Worm (Caenorhabditis elegans) whole organism, L1 larva: ENCODE results near the gene ztf-22.

Experiments used
- C16A3.4 ChIP-seq: fragments of 150-350 bp; optimal IDR thresholded peaks from 2 replicates; lab custom pipeline; 2014; ENCODE audit warnings: missing biosample characterization, missing genetic modification characterization
- Y116A8C.19 ChIP-seq: sonication (generic microtip); optimal IDR thresholded peaks from 2 replicates; lab custom pipeline; 2016; ENCODE audit warnings: missing compliant biosample characterization, missing genetic modification characterization, borderline replicate concordance
- ama-1 ChIP-seq: fragments of 150-350 bp; optimal IDR thresholded peaks from 2 replicates; lab custom pipeline; 2014
- ceh-8 ChIP-seq: fragments of 200-800 bp; sonication (Bioruptor generic); optimal IDR thresholded peaks from 2 replicates; lab custom pipeline; 2018; ENCODE audit warnings: mild to moderate bottlenecking, missing genetic modification characterization, moderate library complexity, missing compliant biosample characterization
- ceh-82 ChIP-seq, 3 experiments: fragments of 150-350 bp in 1 of 3; sonication (generic microtip) in 2 of 3; optimal IDR thresholded peaks; 2 replicates each; lab custom pipeline; 2014 to 2017; ENCODE audit warnings: missing biosample characterization in 3 of 3, missing genetic modification characterization in 3 of 3
- ceh-90 ChIP-seq: sonication (generic microtip); optimal IDR thresholded peaks from 2 replicates; lab custom pipeline; 2016; ENCODE audit warnings: missing genetic modification characterization, missing compliant biosample characterization
- dsc-1 ChIP-seq: sonication (generic microtip); optimal IDR thresholded peaks from 2 replicates; lab custom pipeline; 2016; ENCODE audit warnings: mild to moderate bottlenecking, missing genetic modification characterization, missing compliant biosample characterization
- efl-1 ChIP-seq, 4 experiments: fragments of 150-350 bp; optimal IDR thresholded peaks in 3 of 4; peaks in 1 of 4; 1 replicate in 1 of 4; 2 replicates in 3 of 4; lab custom pipeline; 2014; ENCODE audit warnings: missing biosample characterization in 2 of 4, missing genetic modification characterization in 2 of 4, missing genetic modification reagents in 2 of 4
- elt-3 ChIP-seq, 6 experiments: fragments of 150-350 bp in 1 of 6; sonication (generic microtip); optimal IDR thresholded peaks; 2 replicates each; lab custom pipeline; 2017 to 2018; ENCODE audit warnings: missing biosample characterization in 6 of 6, missing genetic modification characterization in 6 of 6, inconsistent platforms in 1 of 6
- fkh-4 ChIP-seq: sonication (generic microtip); optimal IDR thresholded peaks from 2 replicates; lab custom pipeline; 2016; ENCODE audit warnings: missing compliant biosample characterization, missing genetic modification characterization, borderline replicate concordance
- fkh-8 ChIP-seq: sonication (generic microtip); optimal IDR thresholded peaks from 2 replicates; lab custom pipeline; 2016; ENCODE audit warnings: mild to moderate bottlenecking, missing genetic modification characterization, missing compliant biosample characterization
- hpl-2 ChIP-seq: fragments of 150-350 bp; optimal IDR thresholded peaks from 2 replicates; lab custom pipeline; 2014; ENCODE audit warnings: missing biosample characterization, missing genetic modification reagents, missing genetic modification characterization
- isw-1 ChIP-seq: fragments of 200-800 bp; sonication (Bioruptor generic); IDR thresholded peaks from 2 replicates; pipeline ENCODE4 v1.3.6; 2022; ENCODE audit warnings: missing genetic modification characterization, missing compliant biosample characterization
- jun-1 ChIP-seq: fragments of 150-350 bp; optimal IDR thresholded peaks from 2 replicates; lab custom pipeline; 2014; ENCODE audit warnings: missing biosample characterization, missing genetic modification reagents, missing genetic modification characterization
- lin-13 ChIP-seq: fragments of 150-350 bp; optimal IDR thresholded peaks from 2 replicates; lab custom pipeline; 2014; ENCODE audit warnings: missing biosample characterization, missing genetic modification reagents, missing genetic modification characterization
- lin-35 ChIP-seq, 2 experiments: fragments of 150-350 bp; optimal IDR thresholded peaks; 2 replicates each; lab custom pipeline; 2014; ENCODE audit warnings: missing biosample characterization in 2 of 2, missing genetic modification characterization in 2 of 2, missing genetic modification reagents in 2 of 2
- mab-9 ChIP-seq: fragments of 200-800 bp; sonication (Bioruptor generic); IDR thresholded peaks from 2 replicates; pipeline ENCODE4 v1.3.6; 2022; ENCODE audit warnings: missing genetic modification reagents, missing genetic modification characterization, missing compliant biosample characterization
- mep-1 ChIP-seq: fragments of 150-350 bp; optimal IDR thresholded peaks from 2 replicates; lab custom pipeline; 2014; ENCODE audit warnings: missing biosample characterization, missing genetic modification characterization
- nhr-11 ChIP-seq: fragments of 150-350 bp; optimal IDR thresholded peaks from 2 replicates; lab custom pipeline; 2014; ENCODE audit warnings: missing biosample characterization, missing genetic modification characterization
- nhr-12 ChIP-seq: sonication (generic microtip); optimal IDR thresholded peaks from 2 replicates; lab custom pipeline; 2017; ENCODE audit warnings: missing biosample characterization, missing genetic modification characterization
- nhr-237 ChIP-seq: fragments of 150-350 bp; optimal IDR thresholded peaks from 2 replicates; lab custom pipeline; 2014; ENCODE audit warnings: missing biosample characterization, missing genetic modification characterization
- nhr-77 ChIP-seq: fragments of 150-350 bp; optimal IDR thresholded peaks from 2 replicates; lab custom pipeline; 2014; ENCODE audit warnings: missing biosample characterization, missing genetic modification characterization
- nhr-85 ChIP-seq: sonication (generic microtip); peaks from one replicate; lab custom pipeline; 2016; ENCODE audit warnings: missing genetic modification characterization, inconsistent platforms, missing compliant biosample characterization
- nhr-90 ChIP-seq: sonication (generic microtip); optimal IDR thresholded peaks from 2 replicates; lab custom pipeline; 2016; ENCODE audit warnings: mild to moderate bottlenecking, missing genetic modification characterization, missing compliant biosample characterization; ENCODE audit not compliant: poor library complexity
- pag-3 ChIP-seq: sonication (generic microtip); optimal IDR thresholded peaks from 2 replicates; lab custom pipeline; 2017; ENCODE audit warnings: missing genetic modification characterization, mild to moderate bottlenecking, missing compliant biosample characterization, antibody characterized with exemption, borderline replicate concordance; ENCODE audit not compliant: insufficient read depth
- rnt-1 ChIP-seq: sonication (generic microtip); optimal IDR thresholded peaks from 2 replicates; lab custom pipeline; 2016; ENCODE audit warnings: mild to moderate bottlenecking, missing genetic modification characterization, moderate library complexity, missing compliant biosample characterization
- skn-1 ChIP-seq: fragments of 150-350 bp; optimal IDR thresholded peaks from 2 replicates; lab custom pipeline; 2014; ENCODE audit warnings: missing biosample characterization, missing genetic modification characterization
- snpc-4 ChIP-seq: fragments of 150-350 bp; optimal IDR thresholded peaks from 2 replicates; lab custom pipeline; 2014; ENCODE audit warnings: missing biosample characterization, missing genetic modification characterization
- sox-4 ChIP-seq: sonication (generic microtip); optimal IDR thresholded peaks from 2 replicates; lab custom pipeline; 2016; ENCODE audit warnings: missing genetic modification characterization, missing compliant biosample characterization
- tbx-2 ChIP-seq: sonication (generic microtip); optimal IDR thresholded peaks from 2 replicates; lab custom pipeline; 2016; ENCODE audit warnings: missing genetic modification characterization, missing compliant biosample characterization
- tlp-1 ChIP-seq: fragments of 150-350 bp; optimal IDR thresholded peaks from 2 replicates; lab custom pipeline; 2014; ENCODE audit warnings: missing biosample characterization, missing genetic modification characterization
- unc-30 ChIP-seq: sonication (generic microtip); optimal IDR thresholded peaks from 2 replicates; lab custom pipeline; 2017; ENCODE audit warnings: missing biosample characterization, missing genetic modification characterization
- unc-98 ChIP-seq: fragments of 200-800 bp; sonication (Bioruptor generic); IDR thresholded peaks from 2 replicates; pipeline ENCODE4 v1.3.6; 2022; ENCODE audit warnings: missing genetic modification characterization, missing compliant biosample characterization
- vab-15 ChIP-seq: sonication (generic microtip); optimal IDR thresholded peaks from 2 replicates; lab custom pipeline; 2017; ENCODE audit warnings: missing genotype, mild to moderate bottlenecking, missing genetic modification characterization, missing compliant biosample characterization
- zag-1 ChIP-seq: fragments of 150-350 bp; optimal IDR thresholded peaks from 2 replicates; lab custom pipeline; 2014; ENCODE audit warnings: missing biosample characterization, missing genetic modification characterization
- zip-4 ChIP-seq: fragments of 200-800 bp; sonication (Bioruptor generic); optimal IDR thresholded peaks from 2 replicates; lab custom pipeline; 2018; ENCODE audit warnings: mild to moderate bottlenecking, missing genetic modification characterization, moderate library complexity, missing compliant biosample characterization

ztf-22 gene

ce11 chrII:13290518-13291286 lies 5.1 kb upstream of the ztf-22 start (continued):
- TF ChIP-seq nhr-11 (tag; lab: Kevin White, UChicago) (no peak), rnt-1 (tag; lab: Kevin White, UChicago) (peak; percentile 1), nhr-237 (no peak)

- no peak for TF ChIP-seq unc-98 (GFP tag; lab: Robert Waterston, UW)
- no peak for TF ChIP-seq lin-13 (GFP tag; lab: Kevin White, UChicago)
- peak; percentile 41 for TF ChIP-seq snpc-4 (tag; lab: Kevin White, UChicago)
- no peak for TF ChIP-seq Y116A8C.19 (tag; lab: Kevin White, UChicago)
- TF ChIP-seq nhr-237: no peak
- TF ChIP-seq tbx-2 (tag; lab: Kevin White, UChicago): no peak
- TF ChIP-seq rnt-1 (tag; lab: Kevin White, UChicago): peak; percentile 2
Observed at ce11 chrII:13289891-13290290, 4.3 kb upstream of the ztf-22 start.

- TF ChIP-seq nhr-85 (no peak), efl-1 (optimal IDR thresholded peaks at IDR 0.05; lab: Kevin White, UChicago) (no peak), efl-1 (GFP tag; optimal IDR thresholded peaks at IDR 0.05 in 1 of 2; lab: Kevin White, UChicago) (peak in 1 of 2 experiments; percentile 72), nhr-12 (tag; lab: Kevin White, UChicago) (no peak), ceh-82 (tag; optimal IDR thresholded peaks at IDR 0.05; lab: Kevin White, UChicago) (no peak), fkh-4 (no peak)
Observed at ce11 chrII:13284148-13284547, 1.5 kb downstream of the ztf-22 start.

ce11 chrII:13283486-13283885 lies 2.1 kb downstream of the ztf-22 start:
- TF ChIP-seq fkh-8 (no peak), mep-1 (tag; lab: Kevin White, UChicago) (no peak), ceh-90 (no peak), skn-1 (tag; lab: Kevin White, UChicago) (no peak), jun-1 (no peak), sox-4 (no peak), tlp-1 (tag; lab: Kevin White, UChicago) (no peak), efl-1 (optimal IDR thresholded peaks at IDR 0.05; lab: Kevin White, UChicago) (no peak), efl-1 (GFP tag; optimal IDR thresholded peaks at IDR 0.05 in 1 of 2; lab: Kevin White, UChicago) (peak in 1 of 2 experiments; percentile 83)

- TF ChIP-seq vab-15 (tag; lab: Kevin White, UChicago): no peak
- no peak for TF ChIP-seq ceh-8 (GFP tag; lab: Kevin White, UChicago)
- TF ChIP-seq lin-13 (GFP tag; lab: Kevin White, UChicago): no peak
- no peak for TF ChIP-seq hpl-2 (GFP tag; lab: Kevin White, UChicago)
- no peak for TF ChIP-seq mab-9 (GFP tag; lab: Robert Waterston, UW)
- TF ChIP-seq ama-1: no peak
- TF ChIP-seq elt-3 (tag; optimal IDR thresholded peaks at IDR 0.05; lab: Kevin White, UChicago): no peak
- TF ChIP-seq C16A3.4 (tag; lab: Kevin White, UChicago): no peak
- no peak for TF ChIP-seq zag-1 (tag; lab: Kevin White, UChicago)
- no peak for TF ChIP-seq dsc-1 (tag; lab: Kevin White, UChicago)
- TF ChIP-seq unc-30 (tag; lab: Kevin White, UChicago): no peak
- TF ChIP-seq zip-4 (GFP tag; lab: Kevin White, UChicago): no peak
- TF ChIP-seq snpc-4 (tag; lab: Kevin White, UChicago): no peak
- TF ChIP-seq nhr-77 (tag; lab: Kevin White, UChicago): no peak
- no peak for TF ChIP-seq pag-3
- no peak for TF ChIP-seq nhr-90 (tag; lab: Kevin White, UChicago)
- TF ChIP-seq isw-1 (GFP tag; lab: Robert Waterston, UW): no peak
- no peak for TF ChIP-seq lin-35 (GFP tag; optimal IDR thresholded peaks at IDR 0.05; lab: Kevin White, UChicago)
- TF ChIP-seq mep-1 (tag; lab: Kevin White, UChicago): no peak
Observed at ce11 chrII:13282566-13282965, 3.1 kb downstream of the ztf-22 start.
